Worm (Caenorhabditis elegans): ENCODE results near the gene M176.11.

Gene M176.11

ce11 chrII:9421969-9422368, at the start of gene M176.11:
TSS of gene M176.11 (plus strand) at chrII:9422269.
- TF ChIP-seq snpc-4 (tag; optimal IDR thresholded peaks at IDR 0.05) = no peak
- TF ChIP-seq egl-27 (tag; optimal IDR thresholded peaks at IDR 0.05) = no peak
- TF ChIP-seq nhr-67 (tag; optimal IDR thresholded peaks at IDR 0.05) = no peak
- no peak for TF ChIP-seq lin-15B (tag; optimal IDR thresholded peaks at IDR 0.05)
- no peak for TF ChIP-seq ztf-11 (tag; optimal IDR thresholded peaks at IDR 0.05)
- no peak for TF ChIP-seq jun-1 (tag; optimal IDR thresholded peaks at IDR 0.05)
- TF ChIP-seq nhr-12 (tag; optimal IDR thresholded peaks at IDR 0.05) = no peak
- TF ChIP-seq pha-4 (tag; optimal IDR thresholded peaks at IDR 0.05) = no peak
- TF ChIP-seq nhr-11 (tag; optimal IDR thresholded peaks at IDR 0.05) = no peak
- TF ChIP-seq nhr-23 (tag; optimal IDR thresholded peaks at IDR 0.05) = no peak
- no peak for TF ChIP-seq tbx-2 (tag; optimal IDR thresholded peaks at IDR 0.05)
- no peak for TF ChIP-seq hmg-11 (tag; optimal IDR thresholded peaks at IDR 0.05)
- TF ChIP-seq zag-1 (tag; optimal IDR thresholded peaks at IDR 0.05) = no peak
- no peak for TF ChIP-seq ceh-82 (tag; optimal IDR thresholded peaks at IDR 0.05)

DNA sequence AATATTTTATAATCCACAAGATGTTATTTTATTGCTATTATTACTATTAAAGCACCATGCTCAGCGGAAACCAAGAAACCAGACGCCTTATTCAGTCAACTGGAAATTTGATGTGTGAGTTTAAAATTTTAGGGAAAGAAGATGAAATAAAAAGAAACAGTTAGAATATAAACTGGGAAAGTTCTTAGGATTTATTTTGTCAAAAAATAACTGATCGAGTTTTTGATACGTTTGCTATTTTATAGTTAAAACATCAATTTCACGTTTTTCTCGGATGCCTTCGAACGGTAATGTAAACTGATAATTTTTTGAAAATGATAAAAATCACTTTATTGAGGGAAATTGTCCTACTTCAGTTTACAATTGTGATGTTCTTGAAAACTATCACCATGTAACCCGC, 49.7 kb upstream of the M176.11 start, which contains the start of gene C06C3.3:
Gene C06C3.3, minus strand, starts transcription at position 101 of the 400 bp plus-strand sequence.
- TF ChIP-seq ceh-9 (tag; optimal IDR thresholded peaks at IDR 0.05) (no peak), tbx-2 (tag; optimal IDR thresholded peaks at IDR 0.05) (no peak), eor-1 (tag; optimal IDR thresholded peaks at IDR 0.05) (no peak), R02D3.7 (tag; optimal IDR thresholded peaks at IDR 0.05) (no peak), lin-39 (tag; optimal IDR thresholded peaks at IDR 0.05) (no peak), ceh-82 (tag; optimal IDR thresholded peaks at IDR 0.05) (no peak), ztf-4 (tag; optimal IDR thresholded peaks at IDR 0.05) (no peak), mml-1 (tag; optimal IDR thresholded peaks at IDR 0.05) (no peak), ZK546.5 (tag; optimal IDR thresholded peaks at IDR 0.05) (no peak), ztf-11 (tag; optimal IDR thresholded peaks at IDR 0.05) (no peak), pha-4 (tag; optimal IDR thresholded peaks at IDR 0.05) (no peak), zag-1 (tag; optimal IDR thresholded peaks at IDR 0.05) (no peak), sea-2 (GFP tag; optimal IDR thresholded peaks at IDR 0.05) (no peak), nhr-23 (tag; optimal IDR thresholded peaks at IDR 0.05) (no peak)

DNA sequence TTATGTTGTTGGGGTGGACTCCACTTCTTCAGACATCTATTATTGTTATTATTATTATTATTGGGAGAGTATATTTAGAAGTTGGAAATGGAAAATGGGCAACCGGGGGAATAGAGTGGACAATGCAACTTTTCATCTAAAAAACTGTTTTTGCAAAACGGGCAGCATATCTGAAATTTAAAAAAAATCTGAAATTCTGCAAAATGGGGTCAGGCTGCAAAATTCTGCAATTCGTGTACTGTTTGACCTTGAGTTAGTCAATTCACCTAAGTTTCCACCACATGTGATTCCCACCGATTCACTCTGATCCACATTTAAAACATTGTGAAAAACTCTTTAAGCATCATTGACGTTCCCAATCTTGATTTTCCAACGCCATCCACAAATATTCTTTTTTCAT, 49.1 kb upstream of the M176.11 start, which contains the start of gene C06C3.4:
Gene C06C3.4, plus strand, starts transcription at position 301 of the 400 bp plus-strand sequence.
- TF ChIP-seq nhr-237 (tag; optimal IDR thresholded peaks at IDR 0.05) (no peak), elt-2 (tag; optimal IDR thresholded peaks at IDR 0.05) (no peak), mdl-1 (tag; optimal IDR thresholded peaks at IDR 0.05) (no peak), aly-2 (tag; optimal IDR thresholded peaks at IDR 0.05) (no peak), fos-1 (tag; optimal IDR thresholded peaks at IDR 0.05) (no peak), ztf-11 (tag; optimal IDR thresholded peaks at IDR 0.05) (no peak), unc-39 (tag; optimal IDR thresholded peaks at IDR 0.05) (no peak), eor-1 (tag; optimal IDR thresholded peaks at IDR 0.05) (no peak), ztf-4 (tag; optimal IDR thresholded peaks at IDR 0.05) (no peak), ceh-28 (tag; optimal IDR thresholded peaks at IDR 0.05) (no peak), zag-1 (tag; optimal IDR thresholded peaks at IDR 0.05) (no peak), nhr-11 (tag; optimal IDR thresholded peaks at IDR 0.05) (no peak), nhr-77 (tag; optimal IDR thresholded peaks at IDR 0.05) (no peak), egl-5 (tag; optimal IDR thresholded peaks at IDR 0.05) (no peak), jun-1 (tag; optimal IDR thresholded peaks at IDR 0.05) (no peak), fkh-2 (tag; optimal IDR thresholded peaks at IDR 0.05) (no peak), ama-1 (optimal IDR thresholded peaks at IDR 0.05) (no peak)

DNA sequence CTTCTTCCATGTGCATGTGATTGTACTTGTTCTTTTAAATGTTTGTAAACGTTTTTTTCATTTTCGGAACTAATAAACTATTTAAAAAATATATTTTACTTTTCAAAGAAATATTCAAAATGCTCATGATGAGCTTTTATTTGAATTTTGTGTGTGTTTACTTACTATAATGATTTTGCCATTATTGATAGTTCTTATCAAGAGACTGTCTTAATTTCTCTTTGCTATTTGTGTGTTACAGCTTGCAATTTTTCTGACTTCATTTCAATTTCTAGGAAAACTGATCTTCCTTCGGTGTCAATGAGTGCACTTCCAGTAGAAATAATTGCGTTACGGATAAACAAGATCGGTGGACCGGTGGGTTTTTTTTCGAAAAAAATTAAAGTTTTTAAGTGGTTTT, 47.3 kb upstream of the M176.11 start, which contains the start of gene C06C3.12:
Gene C06C3.12, plus strand, starts transcription at position 301 of the 400 bp plus-strand sequence.
- TF ChIP-seq elt-1 (tag; optimal IDR thresholded peaks at IDR 0.05) (no peak), elt-2 (tag; optimal IDR thresholded peaks at IDR 0.05) (peak; percentile 1)

ce11 chrII:9377158-9377557, 44.9 kb upstream of the M176.11 start, which contains the start of gene C06C3.10:
TSS of gene C06C3.10 (minus strand) at chrII:9377258.
- TF ChIP-seq nhr-23 (tag; optimal IDR thresholded peaks at IDR 0.05) (no peak), unc-39 (tag; optimal IDR thresholded peaks at IDR 0.05) (no peak), nhr-25 (tag; optimal IDR thresholded peaks at IDR 0.05) (no peak), ceh-9 (tag; optimal IDR thresholded peaks at IDR 0.05) (no peak), mml-1 (tag; optimal IDR thresholded peaks at IDR 0.05) (no peak), lin-15B (tag; optimal IDR thresholded peaks at IDR 0.05) (no peak), eor-1 (tag; optimal IDR thresholded peaks at IDR 0.05) (no peak)
